Fruit fly (Drosophila melanogaster): Measurements from ENCODE around the gene Syx7.

Gene Syx7

DNA sequence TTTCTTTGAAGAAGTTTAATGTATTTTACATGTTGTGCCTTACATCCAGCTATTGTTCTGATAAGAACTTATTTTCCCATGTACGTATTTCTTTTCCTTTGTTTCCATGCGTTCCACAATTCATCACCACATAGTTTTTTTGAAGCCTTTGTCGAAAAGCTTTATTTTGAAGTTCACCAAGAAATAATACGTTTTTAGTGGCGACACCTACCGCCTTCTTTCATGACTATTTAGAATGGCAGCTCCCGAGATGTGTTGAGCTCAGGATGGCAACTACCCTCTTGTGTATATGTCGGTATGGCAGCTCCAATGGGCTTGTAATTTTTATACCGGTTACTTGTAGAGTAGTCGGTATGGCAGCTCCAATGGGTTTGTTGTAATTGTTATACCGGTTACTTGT lies 38.2 kb downstream of the Syx7 start (continued):
- TF ChIP-seq Bteb2 (GFP tag; optimal IDR thresholded peaks at IDR 0.05), result peak; percentile 17
- TF ChIP-seq Fer1 (GFP tag; optimal IDR thresholded peaks at IDR 0.05), result peak; percentile 53
- peak; percentile 41 for TF ChIP-seq gfzf (GFP tag; optimal IDR thresholded peaks at IDR 0.05)
- peak; percentile 18 for TF ChIP-seq NfI (GFP tag; optimal IDR thresholded peaks at IDR 0.05)
- TF ChIP-seq wdn (GFP tag; IDR thresholded peaks at IDR 0.05), result no peak
- TF ChIP-seq CG17328 (GFP tag; IDR thresholded peaks at IDR 0.05), result no peak
- TF ChIP-seq HLHmδ (GFP tag; optimal IDR thresholded peaks at IDR 0.05), result no peak
- TF ChIP-seq CoRest (tag; optimal IDR thresholded peaks at IDR 0.05), result peak; percentile 38
- TF ChIP-seq CG42726 (GFP tag; IDR thresholded peaks at IDR 0.05; ENCODE audit: partially characterized antibody), result 0 out of 2 replicates have a peak, but pooled peaks have one; percentile 46
- TF ChIP-seq CG9797 (GFP tag; optimal IDR thresholded peaks at IDR 0.05), result peak; percentile 29
- TF ChIP-seq CG17359 (tag; optimal IDR thresholded peaks at IDR 0.05), result no peak
- TF ChIP-seq CG15601 (tag; optimal IDR thresholded peaks at IDR 0.05), result peak; percentile 71
- peak; percentile 29 for TF ChIP-seq NC2β (GFP tag; optimal IDR thresholded peaks at IDR 0.05)
- TF ChIP-seq vfl (GFP tag; optimal IDR thresholded peaks at IDR 0.05), result peak; percentile 9
- peak; percentile 56; the same call in 1 of the 2 replicates for TF ChIP-seq CG32532 (GFP tag; IDR thresholded peaks at IDR 0.05)
- TF ChIP-seq aop (GFP tag; IDR thresholded peaks at IDR 0.05), result no peak
- TF ChIP-seq CG8924 (tag; optimal IDR thresholded peaks at IDR 0.05), result no peak
- peak; percentile 80 for TF ChIP-seq Myb (GFP tag; optimal IDR thresholded peaks at IDR 0.05)
- TF ChIP-seq sug (tag; optimal IDR thresholded peaks at IDR 0.05), result peak; percentile 61
- no peak for TF ChIP-seq sna (GFP tag; IDR thresholded peaks at IDR 0.05; ENCODE audit: partially characterized antibody)
- TF ChIP-seq CG14965 (GFP tag; optimal IDR thresholded peaks at IDR 0.05; ENCODE audit: borderline replicate concordance), result peak; percentile 30

DNA sequence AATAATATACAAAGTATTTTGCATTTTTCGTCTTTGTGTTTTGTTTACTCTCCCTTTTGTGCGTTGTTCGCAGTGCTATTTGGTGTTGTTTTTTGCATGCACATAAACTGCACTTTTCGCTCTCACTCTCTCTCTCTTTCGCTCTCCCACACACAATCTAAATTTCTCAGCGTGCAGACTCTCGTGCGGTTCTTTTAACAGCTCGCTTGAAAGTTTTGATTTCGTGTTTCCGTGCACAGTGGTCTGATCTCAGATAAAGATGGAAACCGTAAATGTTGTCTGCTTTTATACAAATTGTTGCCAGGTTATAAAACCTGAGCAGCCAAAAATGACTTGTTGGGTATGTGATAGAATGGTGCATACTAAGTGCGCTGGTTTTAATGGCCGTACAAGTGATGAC lies 39.7 kb downstream of the Syx7 start:
- TF ChIP-seq Drgx (GFP tag; IDR thresholded peaks at IDR 0.05) (0 out of 2 replicates have a peak, but pooled peaks have one; percentile 23), Ada2b (GFP tag; IDR thresholded peaks at IDR 0.05) (0 out of 2 replicates have a peak, but pooled peaks have one; percentile 17), row (GFP tag; IDR thresholded peaks at IDR 0.05) (peak; percentile 33; the same call in 1 of the 3 replicates), CG6791 (GFP tag; IDR thresholded peaks at IDR 0.05; ENCODE audit: partially characterized antibody) (0 out of 3 replicates have a peak, but pooled peaks have one; percentile 11)

DNA sequence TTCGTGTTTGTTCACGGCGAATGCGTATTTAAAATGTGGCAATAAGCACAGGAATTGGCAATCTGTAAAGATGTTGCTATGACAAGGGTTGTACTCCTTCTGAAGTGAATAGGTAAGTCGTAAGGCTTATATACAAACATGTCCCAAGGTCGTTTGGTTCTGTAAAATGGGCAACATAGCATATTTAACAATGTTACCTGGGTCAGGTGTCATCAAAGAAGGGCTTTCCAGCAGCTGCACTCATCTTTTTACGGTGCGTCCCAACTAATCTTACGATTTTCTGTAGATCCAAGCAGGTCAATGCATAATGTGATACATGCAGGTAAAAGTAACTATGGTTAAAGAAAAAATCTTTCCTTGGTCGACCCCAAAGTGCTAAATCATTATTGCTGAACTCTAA lies 44.9 kb downstream of the Syx7 start, which contains the start of gene Neu2:
TSS of gene Neu2 (minus strand) at position 101 of the 400 bp plus-strand sequence.
- TF ChIP-seq Neu2 (GFP tag; optimal IDR thresholded peaks at IDR 0.05; ENCODE audit: borderline replicate concordance) (peak; percentile 9), tll (GFP tag; optimal IDR thresholded peaks at IDR 0.05) (no peak)

DNA sequence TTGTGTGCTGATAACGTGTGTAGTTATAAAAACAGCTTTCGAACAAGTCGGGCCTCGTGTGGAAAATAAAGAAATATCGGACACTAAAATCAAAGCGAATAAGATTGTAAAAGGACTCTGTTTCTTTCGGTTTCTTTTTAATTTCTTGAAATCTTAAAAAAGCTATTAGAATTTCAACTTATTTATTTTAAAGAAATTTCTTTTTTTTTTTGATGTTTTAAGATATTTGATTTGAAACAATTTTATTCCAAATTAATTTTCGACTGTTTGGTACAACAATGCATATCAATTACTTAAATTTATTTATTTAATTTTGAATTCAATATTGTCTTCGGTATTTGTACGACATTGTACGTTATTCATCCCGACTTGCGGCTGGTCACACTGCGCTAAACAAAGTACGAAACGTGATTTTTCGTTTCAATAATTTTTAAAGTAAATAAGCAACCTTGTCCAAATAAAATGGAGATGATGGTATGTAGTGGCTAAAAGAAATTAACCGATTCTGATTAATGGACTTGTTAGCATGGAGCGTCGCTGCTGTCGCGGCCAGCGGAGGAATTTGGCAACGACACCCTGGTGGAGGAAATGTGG lies 47.2 kb downstream of the Syx7 start, which contains the start of the genes CG7202 and CG7519:
TSS of gene CG7202 (minus strand) at position 51 of the 594 bp plus-strand sequence.
TSS of gene CG7519 (plus strand) at position 361 of the 594 bp plus-strand sequence.
- TF ChIP-seq twi (tag; optimal IDR thresholded peaks at IDR 0.05) (no peak), CG14860 (GFP tag; IDR thresholded peaks at IDR 0.05; ENCODE audit: partially characterized antibody) (no peak), gsb (GFP tag; IDR thresholded peaks at IDR 0.05) (no peak), CG18619 (GFP tag; optimal IDR thresholded peaks at IDR 0.05) (no peak), Elba2 (GFP tag; optimal IDR thresholded peaks at IDR 0.05) (no peak), HHEX (GFP tag; optimal IDR thresholded peaks at IDR 0.05) (no peak), Dp (GFP tag; optimal IDR thresholded peaks at IDR 0.05) (peak; percentile 42), BEAF-32 (GFP tag; optimal IDR thresholded peaks at IDR 0.05) (peak; percentile 7), dm (GFP tag; optimal IDR thresholded peaks at IDR 0.05) (peak; percentile 38), run (tag; optimal IDR thresholded peaks at IDR 0.05) (no peak), exex (tag; optimal IDR thresholded peaks at IDR 0.05) (no peak), ato (GFP tag; IDR thresholded peaks at IDR 0.05; ENCODE audit: partially characterized antibody) (no peak), CG15696 (tag; optimal IDR thresholded peaks at IDR 0.05) (no peak), CG4617 (GFP tag; optimal IDR thresholded peaks at IDR 0.05; ENCODE audit: borderline replicate concordance) (peak; percentile 64), Med (GFP tag) (peak; percentile 24), CG3995 (GFP tag; optimal IDR thresholded peaks at IDR 0.05) (peak; percentile 43), Fer3 (tag; optimal IDR thresholded peaks at IDR 0.05) (no peak), gfzf (GFP tag; optimal IDR thresholded peaks at IDR 0.05) (peak; percentile 67), CG2116 (GFP tag; optimal IDR thresholded peaks at IDR 0.05) (no peak)
